Worm (Caenorhabditis elegans): ENCODE data around the gene bath-39.

ce11 chrV:13484339-13484738, 25.1 kb downstream of the bath-39 start, which contains the start of gene T10G3.4:
- TF ChIP-seq sea-1 (GFP tag; conservative IDR thresholded peaks at IDR 0.05) = no peak
- no peak for TF ChIP-seq ceh-13 (GFP tag; optimal IDR thresholded peaks at IDR 0.05)
- TF ChIP-seq B0310.2 (tag; optimal IDR thresholded peaks at IDR 0.05) = no peak
- no peak for TF ChIP-seq flt-1 (GFP tag; IDR thresholded peaks at IDR 0.05)
- no peak for TF ChIP-seq ama-1 (optimal IDR thresholded peaks at IDR 0.05)
- no peak for TF ChIP-seq tra-4 (tag; optimal IDR thresholded peaks at IDR 0.05)
- TF ChIP-seq ceh-36 (tag; optimal IDR thresholded peaks at IDR 0.05) = no peak

Data from whole organism, early embryonic.